Worm (Caenorhabditis elegans): ENCODE data around the gene fat-5.

Gene fat-5

ce11 chrV:17707022-17707421 lies 17.8 kb upstream of the fat-5 start, which contains the start of gene srh-31:
srh-31 (plus strand) TSS chrV:17707322.
- no peak for TF ChIP-seq snpc-3.4 (tag; optimal IDR thresholded peaks at IDR 0.05)
- TF ChIP-seq egl-44 (GFP tag; IDR thresholded peaks at IDR 0.05), result no peak
- no peak for TF ChIP-seq T07F8.4 (tag; optimal IDR thresholded peaks at IDR 0.05)
- no peak for TF ChIP-seq ccch-3 (GFP tag; optimal IDR thresholded peaks at IDR 0.05)
- TF ChIP-seq ceh-58 (GFP tag; IDR thresholded peaks at IDR 0.05), result no peak
- no peak for TF ChIP-seq repo-1 (tag; optimal IDR thresholded peaks at IDR 0.05)
- no peak for TF ChIP-seq lag-1 (GFP tag; IDR thresholded peaks at IDR 0.05)
- no peak for TF ChIP-seq Y53G8AR.9 (GFP tag; conservative IDR thresholded peaks at IDR 0.05)
- TF ChIP-seq D2030.7 (GFP tag; IDR thresholded peaks at IDR 0.05), result no peak
- no peak for TF ChIP-seq snpc-1.3 (tag; optimal IDR thresholded peaks at IDR 0.05; ENCODE audit: insufficient read depth)
- TF ChIP-seq lir-1 (GFP tag; conservative IDR thresholded peaks at IDR 0.05), result no peak
- TF ChIP-seq zim-3 (tag; optimal IDR thresholded peaks at IDR 0.05), result no peak
- no peak for TF ChIP-seq nhr-80 (tag; optimal IDR thresholded peaks at IDR 0.05)
- TF ChIP-seq sptf-2 (GFP tag; optimal IDR thresholded peaks at IDR 0.05), result no peak
- TF ChIP-seq F10E7.11 (tag; optimal IDR thresholded peaks at IDR 0.05), result no peak
- no peak for TF ChIP-seq Y95B8A.8 (GFP tag; IDR thresholded peaks at IDR 0.05)
- TF ChIP-seq atf-7 (tag; optimal IDR thresholded peaks at IDR 0.05), result no peak
- no peak for TF ChIP-seq K11D2.4 (GFP tag; IDR thresholded peaks at IDR 0.05)
- TF ChIP-seq ztf-3 (GFP tag; optimal IDR thresholded peaks at IDR 0.05), result no peak

- TF ChIP-seq madf-8 (GFP tag; conservative IDR thresholded peaks at IDR 0.05) (no peak), lsl-1 (GFP tag; optimal IDR thresholded peaks at IDR 0.05) (no peak), nhr-120 (GFP tag; IDR thresholded peaks at IDR 0.05) (0 out of 2 replicates have a peak, but pooled peaks have one; percentile 44), zfh-2 (GFP tag; conservative IDR thresholded peaks at IDR 0.05) (peak; percentile 68), cebp-2 (GFP tag; IDR thresholded peaks at IDR 0.05) (no peak)
Observed at ce11 chrV:17712349-17712748, 12.5 kb upstream of the fat-5 start.

- TF ChIP-seq Y53F4B.3 (GFP tag; IDR thresholded peaks at IDR 0.05), result no peak
- TF ChIP-seq nhr-80 (tag; optimal IDR thresholded peaks at IDR 0.05), result peak; percentile 76
Observed at ce11 chrV:17714330-17714729, 10.5 kb upstream of the fat-5 start, which contains the start of gene twk-33. twk-33 (minus strand) TSS chrV:17714377.

ce11 chrV:17718647-17719046 lies 6.2 kb upstream of the fat-5 start, which contains the start of gene str-77:
str-77 (plus strand) TSS chrV:17718947.
- TF ChIP-seq nfya-1 (tag; optimal IDR thresholded peaks at IDR 0.05; ENCODE audit: borderline replicate concordance, insufficient read depth) (no peak), dpl-1 (GFP tag; optimal IDR thresholded peaks at IDR 0.05) (no peak), xnd-1 (tag; optimal IDR thresholded peaks at IDR 0.05) (no peak), ztf-18 (tag; optimal IDR thresholded peaks at IDR 0.05) (no peak), aptf-2 (GFP tag; conservative IDR thresholded peaks at IDR 0.05) (no peak), nhr-179 (tag; optimal IDR thresholded peaks at IDR 0.05) (no peak), ceh-100 (GFP tag; IDR thresholded peaks at IDR 0.05) (no peak), egl-18 (GFP tag; IDR thresholded peaks at IDR 0.05) (no peak), attf-5 (GFP tag; optimal IDR thresholded peaks at IDR 0.05) (no peak), aptf-3 (GFP tag; IDR thresholded peaks at IDR 0.05) (no peak), fkh-3 (tag; optimal IDR thresholded peaks at IDR 0.05) (no peak), pha-4 (tag; optimal IDR thresholded peaks at IDR 0.05) (no peak), ztf-3 (GFP tag; optimal IDR thresholded peaks at IDR 0.05) (no peak), hlh-26 (GFP tag; conservative IDR thresholded peaks at IDR 0.05) (no peak), nhr-80 (tag; optimal IDR thresholded peaks at IDR 0.05) (no peak), let-526 (GFP tag; IDR thresholded peaks at IDR 0.05) (no peak), B0336.3 (GFP tag; IDR thresholded peaks at IDR 0.05) (no peak), tlf-1 (GFP tag; optimal IDR thresholded peaks at IDR 0.05) (no peak), chd-7 (tag; optimal IDR thresholded peaks at IDR 0.05) (no peak), F57C9.4 (tag; optimal IDR thresholded peaks at IDR 0.05) (no peak)
